Worm (Caenorhabditis elegans) whole organism, L4/young adult: ENCODE data around the gene C06E8.5.
"Not testable (repeated sequence)": the region's sequence is repeated elsewhere in the genome, so short reads cannot be mapped to it uniquely, and the experiment has no call there.

Experiments
- dao-5 ChIP-seq: sonication (generic microtip); optimal IDR thresholded peaks from 2 replicates; lab custom pipeline; 2016; ENCODE audit warnings: missing genotype, missing genetic modification characterization, moderate library complexity, missing compliant biosample characterization
- him-1 ChIP-seq: sonication (generic microtip); optimal IDR thresholded peaks from 2 replicates; lab custom pipeline; 2016; ENCODE audit warnings: missing genotype, missing genetic modification reagents, missing genetic modification characterization, missing compliant biosample characterization

DNA sequence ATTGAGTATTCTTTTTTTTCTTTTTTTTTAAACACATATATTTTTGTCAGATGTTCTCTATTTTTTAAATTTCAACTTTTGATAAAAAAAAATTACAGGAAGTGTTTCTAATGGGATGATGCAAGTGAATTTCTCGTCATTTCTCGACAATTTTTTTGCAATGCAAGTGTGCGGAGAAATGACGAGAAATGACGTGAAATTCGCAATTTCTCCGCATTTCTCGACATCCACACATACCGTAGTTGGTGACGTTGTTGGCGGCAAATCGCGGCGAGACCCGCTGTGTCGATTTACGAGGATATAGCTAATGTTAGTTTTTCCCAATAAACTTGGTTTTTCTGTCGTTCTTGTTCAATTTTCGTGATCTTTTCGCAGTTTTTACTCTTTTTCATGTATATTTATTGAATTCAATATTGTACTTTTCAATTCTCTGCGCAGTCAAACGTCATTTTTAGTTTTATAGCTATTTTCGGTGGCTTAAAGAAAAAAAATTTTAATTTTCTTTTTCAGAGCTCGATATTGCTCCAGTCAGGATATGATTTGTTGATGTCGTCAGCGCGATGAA, 23.2 kb downstream of the C06E8.5 start, which contains the start of gene F31E3.6:
- not testable (repeated sequence) for TF ChIP-seq dao-5, him-1 (tag; lab: Kevin White, UChicago)
